Fruit fly (Drosophila melanogaster): ENCODE data around the gene CG32563.
A peak's percentile ranks its signal among the peaks of the same experiment; 100 is the strongest.

CG32563 gene

dm6 chrX:17170484-17170944, 37.7 kb upstream of the CG32563 start (continued):
- TF ChIP-seq CG4328 (GFP tag; optimal IDR thresholded peaks at IDR 0.05) (no peak), Drgx (GFP tag; IDR thresholded peaks at IDR 0.05) (peak; percentile 83), CG17829 (tag; optimal IDR thresholded peaks at IDR 0.05) (peak; percentile 26), ssp (GFP tag; IDR thresholded peaks at IDR 0.05) (0 out of 2 replicates have a peak, but pooled peaks have one; percentile 14), hkb (optimal IDR thresholded peaks at IDR 0.05) (no peak), hkb (GFP tag; IDR thresholded peaks at IDR 0.05) (peak; percentile 55; the same call in 1 of the 2 replicates), wdn (GFP tag; IDR thresholded peaks at IDR 0.05) (0 out of 2 replicates have a peak, but pooled peaks have one; percentile 36), gem (tag; optimal IDR thresholded peaks at IDR 0.05) (peak; percentile 60), tll (GFP tag; optimal IDR thresholded peaks at IDR 0.05) (peak in 1 of 2 experiments; percentile 12), CG13424 (tag; optimal IDR thresholded peaks at IDR 0.05) (peak; percentile 55), Ptx1 (GFP tag; IDR thresholded peaks at IDR 0.05) (peak; percentile 55), CG14667 (GFP tag; IDR thresholded peaks at IDR 0.05) (0 out of 2 replicates have a peak, but pooled peaks have one; percentile 11), NfI (GFP tag; optimal IDR thresholded peaks at IDR 0.05) (peak; percentile 42), Lpt (GFP tag; optimal IDR thresholded peaks at IDR 0.05) (no peak), CG6765 (GFP tag; optimal IDR thresholded peaks at IDR 0.05) (peak; percentile 24), prd (optimal IDR thresholded peaks at IDR 0.05) (no peak), prd (GFP tag; IDR thresholded peaks at IDR 0.05) (peak; percentile 74), CG31224 (GFP tag; IDR thresholded peaks at IDR 0.05) (0 out of 2 replicates have a peak, but pooled peaks have one; percentile 28), scrt (GFP tag; optimal IDR thresholded peaks at IDR 0.05) (peak; percentile 20), row (GFP tag; IDR thresholded peaks at IDR 0.05) (peak; percentile 72), sug (tag; optimal IDR thresholded peaks at IDR 0.05) (peak; percentile 20), pzg (GFP tag; optimal IDR thresholded peaks at IDR 0.05) (no peak), H2.0 (GFP tag; IDR thresholded peaks at IDR 0.05) (0 out of 2 replicates have a peak, but pooled peaks have one; percentile 12), CG11085 (GFP tag; IDR thresholded peaks at IDR 0.05) (0 out of 2 replicates have a peak, but pooled peaks have one; percentile 11), sqz (GFP tag; optimal IDR thresholded peaks at IDR 0.05) (no peak), fd3F (GFP tag; optimal IDR thresholded peaks at IDR 0.05) (peak; percentile 50), CG2678 (tag; optimal IDR thresholded peaks at IDR 0.05) (peak; percentile 68), dmrt11E (tag; optimal IDR thresholded peaks at IDR 0.05) (no peak), CG9817 (tag; optimal IDR thresholded peaks at IDR 0.05) (peak; percentile 60), ttk (GFP tag; IDR thresholded peaks at IDR 0.05) (no peak), CG17328 (GFP tag; IDR thresholded peaks at IDR 0.05) (peak; percentile 54; the same call in 1 of the 2 replicates), lbe (GFP tag; optimal IDR thresholded peaks at IDR 0.05) (peak; percentile 35), CG7839 (tag; optimal IDR thresholded peaks at IDR 0.05) (peak; percentile 65), Lim3 (GFP tag; IDR thresholded peaks at IDR 0.05) (no peak), stc (GFP tag; IDR thresholded peaks at IDR 0.05) (0 out of 2 replicates have a peak, but pooled peaks have one; percentile 28), CG32772 (GFP tag; IDR thresholded peaks at IDR 0.05) (peak; percentile 48; the same call in 1 of the 2 replicates), seq (GFP tag; IDR thresholded peaks at IDR 0.05) (peak; percentile 50; the same call in 1 of the 2 replicates), CG13296 (GFP tag; optimal IDR thresholded peaks at IDR 0.05) (peak; percentile 72), slbo (GFP tag; IDR thresholded peaks at IDR 0.05) (peak; percentile 74), GATAe (GFP tag; conservative IDR thresholded peaks at IDR 0.05) (no peak), CG2712 (tag; optimal IDR thresholded peaks at IDR 0.05) (peak; percentile 36), nom (GFP tag; optimal IDR thresholded peaks at IDR 0.05) (peak; percentile 58), dpn (GFP tag; optimal IDR thresholded peaks at IDR 0.05) (peak in 1 of 2 experiments; percentile 28), Xrp1 (GFP tag; IDR thresholded peaks at IDR 0.05) (peak; percentile 18; the same call in 1 of the 2 replicates), CG10366 (GFP tag; IDR thresholded peaks at IDR 0.05) (peak; percentile 36), bcd (GFP tag; optimal IDR thresholded peaks at IDR 0.05) (peak; percentile 24), CG4820 (GFP tag; optimal IDR thresholded peaks at IDR 0.05) (no peak), HLH3B (GFP tag; IDR thresholded peaks at IDR 0.05) (peak; percentile 48; the same call in 1 of the 2 replicates), ind (GFP tag; optimal IDR thresholded peaks at IDR 0.05) (peak; percentile 23), so (GFP tag; IDR thresholded peaks at IDR 0.05) (0 out of 3 replicates have a peak, but pooled peaks have one; percentile 56)
